ENCODE assay signal across 3 fruit fly cellular contexts in genomic region chr2L:3485506-3485905, dm6.
TF ChIP-seq lines count a peak whose summit lies in the region.

No protein-coding gene starts in this region.

- TF ChIP-seq CTCF in whole organism, embryonic (GFP tag; optimal IDR thresholded peaks at IDR 0.05; lab: Kevin White, UChicago), result no peak

TF ChIP-seq in whole organism, embryonic, 481 proteins besides CTCF, POLR2A, EP300 and RAD21:
- TF ChIP-seq CG4424 (GFP tag; optimal IDR thresholded peaks at IDR 0.05; lab: Kevin White, UChicago) (no peak), z (GFP tag; IDR thresholded peaks at IDR 0.05; lab: Robert Waterston, UW) (no peak), CG10565 (GFP tag; optimal IDR thresholded peaks at IDR 0.05; lab: Kevin White, UChicago) (no peak), Drgx (GFP tag; IDR thresholded peaks at IDR 0.05; lab: Robert Waterston, UW) (peak; percentile 32; the same call in 1 of the 2 replicates), Ets65A (GFP tag; lab: Kevin White, UChicago) (no peak), CG8765 (GFP tag; IDR thresholded peaks at IDR 0.05; lab: Robert Waterston, UW) (no peak)

TF ChIP-seq in whole organism, prepupa, 60 proteins besides CTCF, POLR2A, EP300 and RAD21 (continues in another document):
- peak; percentile 66 for TF ChIP-seq CG15336 (GFP tag; IDR thresholded peaks at IDR 0.05; lab: Robert Waterston, UW)
- TF ChIP-seq vri (GFP tag; optimal IDR thresholded peaks at IDR 0.05; lab: Kevin White, UChicago), result no peak
- no peak for TF ChIP-seq CG7368 (GFP tag; optimal IDR thresholded peaks at IDR 0.05; lab: Kevin White, UChicago)
- TF ChIP-seq Eip93F (GFP tag; optimal IDR thresholded peaks at IDR 0.05; lab: Kevin White, UChicago), result no peak
- TF ChIP-seq CG11902 (GFP tag; optimal IDR thresholded peaks at IDR 0.05; lab: Kevin White, UChicago), result no peak
- TF ChIP-seq pdm3 (GFP tag; optimal IDR thresholded peaks at IDR 0.05; lab: Kevin White, UChicago), result no peak
- no peak for TF ChIP-seq CG11762 (GFP tag; optimal IDR thresholded peaks at IDR 0.05; lab: Kevin White, UChicago; ENCODE audit: insufficient read depth)
- TF ChIP-seq CG10631 (GFP tag; optimal IDR thresholded peaks at IDR 0.05; lab: Kevin White, UChicago), result no peak
- no peak for TF ChIP-seq achi (GFP tag; optimal IDR thresholded peaks at IDR 0.05; lab: Kevin White, UChicago)
- TF ChIP-seq CG16779 (tag; optimal IDR thresholded peaks at IDR 0.05; lab: Kevin White, UChicago), result no peak
- TF ChIP-seq Hr4 (GFP tag; optimal IDR thresholded peaks at IDR 0.05; lab: Kevin White, UChicago), result peak; percentile 62
- TF ChIP-seq Lpt (GFP tag; optimal IDR thresholded peaks at IDR 0.05; lab: Kevin White, UChicago), result peak; percentile 11
- TF ChIP-seq CG3919 (GFP tag; optimal IDR thresholded peaks at IDR 0.05; lab: Kevin White, UChicago), result no peak
- peak; percentile 19 for TF ChIP-seq OdsH (GFP tag; optimal IDR thresholded peaks at IDR 0.05; lab: Kevin White, UChicago)
- no peak for TF ChIP-seq fkh (GFP tag; optimal IDR thresholded peaks at IDR 0.05; lab: Kevin White, UChicago)
- no peak for TF ChIP-seq acj6 (GFP tag; optimal IDR thresholded peaks at IDR 0.05; lab: Kevin White, UChicago)
- TF ChIP-seq Hr39 (GFP tag; optimal IDR thresholded peaks at IDR 0.05; lab: Kevin White, UChicago), result no peak
- peak; percentile 36 for TF ChIP-seq CG6276 (GFP tag; optimal IDR thresholded peaks at IDR 0.05; lab: Kevin White, UChicago)
- TF ChIP-seq esn (GFP tag; optimal IDR thresholded peaks at IDR 0.05; lab: Kevin White, UChicago), result no peak
- no peak for TF ChIP-seq Gug (GFP tag; IDR thresholded peaks at IDR 0.05; lab: Robert Waterston, UW)
- TF ChIP-seq Sox102F (GFP tag; optimal IDR thresholded peaks at IDR 0.05; lab: Kevin White, UChicago), result no peak
- TF ChIP-seq CG11294 (GFP tag; IDR thresholded peaks at IDR 0.05; lab: Robert Waterston, UW), result no peak
- no peak for TF ChIP-seq cyc (GFP tag; optimal IDR thresholded peaks at IDR 0.05; lab: Kevin White, UChicago)
- peak; percentile 44; the same call in 2 of the 3 replicates for TF ChIP-seq eg (GFP tag; IDR thresholded peaks at IDR 0.05; lab: Robert Waterston, UW)
- TF ChIP-seq Hr38 (GFP tag; optimal IDR thresholded peaks at IDR 0.05; lab: Kevin White, UChicago), result no peak
- TF ChIP-seq CG6808 (GFP tag; optimal IDR thresholded peaks at IDR 0.05; lab: Kevin White, UChicago), result no peak
- no peak for TF ChIP-seq lz (GFP tag; optimal IDR thresholded peaks at IDR 0.05; lab: Kevin White, UChicago)
- TF ChIP-seq Ets21C (GFP tag; optimal IDR thresholded peaks at IDR 0.05; lab: Kevin White, UChicago), result no peak
- TF ChIP-seq fd59A (GFP tag; optimal IDR thresholded peaks at IDR 0.05; lab: Kevin White, UChicago), result no peak
- TF ChIP-seq CG8119 (GFP tag; IDR thresholded peaks at IDR 0.05; lab: Robert Waterston, UW), result peak; percentile 76
- TF ChIP-seq spab (GFP tag; optimal IDR thresholded peaks at IDR 0.05; lab: Kevin White, UChicago), result no peak
- TF ChIP-seq CG10669 (GFP tag; optimal IDR thresholded peaks at IDR 0.05; lab: Kevin White, UChicago), result no peak
- TF ChIP-seq CG6792 (GFP tag; optimal IDR thresholded peaks at IDR 0.05; lab: Kevin White, UChicago), result no peak
- peak; percentile 10 for TF ChIP-seq svp (GFP tag; lab: Kevin White, UChicago)
- no peak for TF ChIP-seq fd85E (GFP tag; optimal IDR thresholded peaks at IDR 0.05; lab: Kevin White, UChicago)
- no peak for TF ChIP-seq Blimp-1 (GFP tag; optimal IDR thresholded peaks at IDR 0.05; lab: Kevin White, UChicago)
- TF ChIP-seq Sox14 (GFP tag; optimal IDR thresholded peaks at IDR 0.05; lab: Kevin White, UChicago), result no peak
- no peak for TF ChIP-seq topi (GFP tag; optimal IDR thresholded peaks at IDR 0.05; lab: Kevin White, UChicago)
- TF ChIP-seq Eip75B (GFP tag; optimal IDR thresholded peaks at IDR 0.05; lab: Kevin White, UChicago), result no peak
- no peak for TF ChIP-seq salr (GFP tag; optimal IDR thresholded peaks at IDR 0.05; lab: Kevin White, UChicago)
- TF ChIP-seq CG31627 (GFP tag; optimal IDR thresholded peaks at IDR 0.05; lab: Kevin White, UChicago), result no peak
- 0 out of 3 replicates have a peak, but pooled peaks have one; percentile 16 for TF ChIP-seq CG6163 (GFP tag; IDR thresholded peaks at IDR 0.05; lab: Robert Waterston, UW)
- TF ChIP-seq dac (GFP tag; optimal IDR thresholded peaks at IDR 0.05; lab: Kevin White, UChicago), result peak; percentile 13
- TF ChIP-seq CG32006 (GFP tag; optimal IDR thresholded peaks at IDR 0.05; lab: Kevin White, UChicago), result peak; percentile 69
- TF ChIP-seq CG9139 (GFP tag; optimal IDR thresholded peaks at IDR 0.05; lab: Kevin White, UChicago), result no peak

TF ChIP-seq in whole organism, pupa, 21 proteins besides CTCF, POLR2A, EP300 and RAD21:
- TF ChIP-seq Ets98B (GFP tag; IDR thresholded peaks at IDR 0.05; lab: Robert Waterston, UW) (peak; percentile 7; the same call in 1 of the 2 replicates), CG14655 (GFP tag; optimal IDR thresholded peaks at IDR 0.05; lab: Kevin White, UChicago) (peak; percentile 44), D1 (tag; optimal IDR thresholded peaks at IDR 0.05; lab: Kevin White, UChicago) (no peak), fd96Ca (GFP tag; IDR thresholded peaks at IDR 0.05; lab: Robert Waterston, UW) (0 out of 3 replicates have a peak, but pooled peaks have one; percentile 27), CG4496 (GFP tag; IDR thresholded peaks at IDR 0.05; lab: Robert Waterston, UW) (0 out of 3 replicates have a peak, but pooled peaks have one; percentile 41), EcR (GFP tag; optimal IDR thresholded peaks at IDR 0.05; lab: Kevin White, UChicago) (no peak), CG32121 (GFP tag; IDR thresholded peaks at IDR 0.05; lab: Robert Waterston, UW) (0 out of 2 replicates have a peak, but pooled peaks have one; percentile 9), CG12605 (GFP tag; IDR thresholded peaks at IDR 0.05; lab: Robert Waterston, UW) (peak; percentile 53; the same call in 1 of the 2 replicates), CG8301 (tag; optimal IDR thresholded peaks at IDR 0.05; lab: Kevin White, UChicago) (peak; percentile 40)

Comparison
In these comparisons a context has a peak if more than half of its experiments do, and no peak if none do; other contexts are left out.
1. Of the 7 proteins assayed by ChIP-seq in both whole organism, embryonic and whole organism, prepupa: peak only in whole organism, embryonic: none; only in whole organism, prepupa: Lpt; in both: none; in neither: 6.